Worm (Caenorhabditis elegans): ENCODE results near the gene srz-79.

Gene srz-79

ce11 chrIV:3467128-3467527 lies 26.3 kb upstream of the srz-79 start, which contains the start of gene F58E2.3:
Gene F58E2.3, plus strand, starts transcription at chrIV:3467428.
- TF ChIP-seq him-1 (tag; optimal IDR thresholded peaks at IDR 0.05) (no peak), efl-1 (GFP tag; optimal IDR thresholded peaks at IDR 0.05) (no peak), hrde-1 (tag; optimal IDR thresholded peaks at IDR 0.05; ENCODE audit: borderline replicate concordance) (no peak), Y53G8AR.9 (GFP tag; conservative IDR thresholded peaks at IDR 0.05) (no peak), lin-35 (GFP tag; optimal IDR thresholded peaks at IDR 0.05) (no peak), dpl-1 (GFP tag; optimal IDR thresholded peaks at IDR 0.05) (no peak), lsy-27 (tag; optimal IDR thresholded peaks at IDR 0.05; ENCODE audit: borderline replicate concordance, insufficient read depth) (no peak), ets-4 (GFP tag; optimal IDR thresholded peaks at IDR 0.05) (no peak), ztf-18 (tag; optimal IDR thresholded peaks at IDR 0.05) (no peak), chd-7 (tag; optimal IDR thresholded peaks at IDR 0.05) (no peak), F55B11.4 (tag; optimal IDR thresholded peaks at IDR 0.05; ENCODE audit: borderline replicate concordance, insufficient read depth) (no peak), ztf-25 (GFP tag; IDR thresholded peaks at IDR 0.05) (no peak), madf-6 (GFP tag; IDR thresholded peaks at IDR 0.05) (no peak), F10E7.11 (tag; optimal IDR thresholded peaks at IDR 0.05) (no peak)

ce11 chrIV:3467751-3468150 lies 25.7 kb upstream of the srz-79 start:
- no peak for TF ChIP-seq chd-7 (tag; optimal IDR thresholded peaks at IDR 0.05)
- no peak for TF ChIP-seq xnd-1 (tag; optimal IDR thresholded peaks at IDR 0.05)
- no peak for TF ChIP-seq Y53F4B.3 (GFP tag; IDR thresholded peaks at IDR 0.05)
- no peak for TF ChIP-seq F22D6.2 (tag; optimal IDR thresholded peaks at IDR 0.05)
- no peak for TF ChIP-seq C06A6.2 (GFP tag; conservative IDR thresholded peaks at IDR 0.05)
- no peak for TF ChIP-seq ets-4 (GFP tag; optimal IDR thresholded peaks at IDR 0.05)
- no peak for TF ChIP-seq egrh-3 (GFP tag; IDR thresholded peaks at IDR 0.05)
- no peak for TF ChIP-seq attf-5 (GFP tag; optimal IDR thresholded peaks at IDR 0.05)
- no peak for TF ChIP-seq dpff-1 (tag; optimal IDR thresholded peaks at IDR 0.05)
- no peak for TF ChIP-seq him-1 (tag; optimal IDR thresholded peaks at IDR 0.05)
- TF ChIP-seq T07F8.4 (tag; optimal IDR thresholded peaks at IDR 0.05) = no peak

ce11 chrIV:3469742-3470141 lies 23.7 kb upstream of the srz-79 start, which contains the start of gene F58E2.2:
Gene F58E2.2, plus strand, starts transcription at chrIV:3470042.
- no peak for TF ChIP-seq madf-3 (GFP tag; IDR thresholded peaks at IDR 0.05)
- no peak for TF ChIP-seq ztf-25 (GFP tag; IDR thresholded peaks at IDR 0.05)
- TF ChIP-seq rpc-1 (optimal IDR thresholded peaks at IDR 0.05) = no peak
- no peak for TF ChIP-seq rpc-1 (tag; optimal IDR thresholded peaks at IDR 0.05)
- no peak for TF ChIP-seq hmg-1.2 (GFP tag; IDR thresholded peaks at IDR 0.05)
- TF ChIP-seq ceh-27 (GFP tag; optimal IDR thresholded peaks at IDR 0.05) = no peak
- no peak for TF ChIP-seq ztf-28 (GFP tag; IDR thresholded peaks at IDR 0.05)
- TF ChIP-seq xnd-1 (tag; optimal IDR thresholded peaks at IDR 0.05) = no peak
- no peak for TF ChIP-seq Y53G8AR.9 (GFP tag; conservative IDR thresholded peaks at IDR 0.05)
- TF ChIP-seq ztf-26 (tag; optimal IDR thresholded peaks at IDR 0.05) = no peak
- no peak for TF ChIP-seq lin-40 (tag; optimal IDR thresholded peaks at IDR 0.05)
- TF ChIP-seq mcd-1 (GFP tag; IDR thresholded peaks at IDR 0.05) = no peak
- TF ChIP-seq dox-1 (GFP tag; IDR thresholded peaks at IDR 0.05) = no peak
- no peak for TF ChIP-seq chd-7 (tag; optimal IDR thresholded peaks at IDR 0.05)
- TF ChIP-seq Y67H2A.10 (GFP tag; conservative IDR thresholded peaks at IDR 0.05) = no peak
- no peak for TF ChIP-seq attf-5 (GFP tag; optimal IDR thresholded peaks at IDR 0.05)
- no peak for TF ChIP-seq ama-1 (optimal IDR thresholded peaks at IDR 0.05)
- no peak for TF ChIP-seq ama-1 (GFP tag; optimal IDR thresholded peaks at IDR 0.05)
- no peak for TF ChIP-seq him-1 (tag; optimal IDR thresholded peaks at IDR 0.05)
- TF ChIP-seq nfya-2 (GFP tag; IDR thresholded peaks at IDR 0.05) = no peak

Measured in whole organism, young adult.